Worm (Caenorhabditis elegans) whole organism, late embryonic: ENCODE results near the gene tmem-184.
A peak's percentile ranks its signal among the peaks of the same experiment; 100 is the strongest.

Experiments
- ceh-22 ChIP-seq: sonication (generic microtip); optimal IDR thresholded peaks from 2 replicates; lab custom pipeline; 2017; ENCODE audit warnings: missing biosample characterization, missing genetic modification characterization
- ceh-31 ChIP-seq: sonication (generic microtip); optimal IDR thresholded peaks from 2 replicates; lab custom pipeline; 2016; ENCODE audit warnings: missing genetic modification characterization, missing compliant biosample characterization
- eyg-1 ChIP-seq: sonication (generic microtip); optimal IDR thresholded peaks from 2 replicates; lab custom pipeline; 2016; ENCODE audit warnings: missing genotype, missing genetic modification characterization, missing compliant biosample characterization
- pha-4 ChIP-seq: fragments of 150-350 bp; optimal IDR thresholded peaks from 2 replicates; lab custom pipeline; 2018; ENCODE audit warnings: missing biosample characterization, missing genetic modification reagents, missing genetic modification characterization

DNA sequence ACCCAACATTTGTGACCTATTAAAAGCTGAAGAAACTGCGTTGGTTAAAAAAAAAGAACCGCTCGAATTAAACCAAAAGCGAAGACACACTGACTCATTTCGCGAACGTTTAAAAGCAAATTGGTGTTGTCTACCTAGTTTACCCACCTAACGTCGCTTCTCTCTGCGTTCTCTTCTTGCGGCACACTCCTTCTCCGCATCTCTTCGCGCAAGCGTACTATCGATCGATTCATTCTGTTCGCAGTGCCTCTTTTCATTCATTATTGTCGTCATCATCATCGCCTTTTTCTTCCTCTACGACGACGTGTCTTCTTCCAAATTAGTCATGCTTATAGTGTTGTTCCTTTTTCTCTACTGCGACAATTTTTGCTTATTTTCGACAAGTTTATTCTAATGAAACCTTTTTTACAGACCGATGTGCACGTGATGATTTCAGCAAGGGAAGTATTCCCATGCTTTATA lies 4.5 kb upstream of the tmem-184 start, which contains the start of gene atrn-1:
- TF ChIP-seq ceh-31 (peak; percentile 44), eyg-1 (no peak), pha-4 (tag; lab: Kevin White, UChicago) (no peak), ceh-22 (no peak)
